Worm (Caenorhabditis elegans): Measurements from ENCODE around the gene Y38H6C.18.

The Y38H6C.18 gene

DNA sequence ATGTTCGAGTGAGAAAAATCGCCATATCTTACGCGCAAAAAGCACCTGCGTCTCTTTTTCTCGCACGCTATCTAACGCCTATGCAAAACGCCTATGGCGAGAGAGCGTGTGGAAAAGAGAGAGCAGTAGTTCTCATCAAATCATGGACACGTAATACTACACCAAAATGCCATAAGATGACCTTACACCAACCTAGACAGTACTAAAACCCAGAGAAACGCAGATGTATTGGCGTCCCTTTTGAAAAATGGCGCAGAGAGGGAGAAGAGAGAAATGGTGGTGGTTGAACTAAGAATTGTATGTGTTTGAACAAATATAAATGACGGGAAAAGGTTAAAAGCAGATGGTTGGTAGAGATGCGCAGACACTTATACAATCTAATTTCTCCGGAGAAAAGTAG, 7.9 kb downstream of the Y38H6C.18 start, which contains the start of gene Y38H6C.16:
Gene Y38H6C.16, minus strand, starts transcription at position 293 of the 400 bp plus-strand sequence.
- TF ChIP-seq alr-1 (tag; optimal IDR thresholded peaks at IDR 0.05): no peak
- TF ChIP-seq lin-39 (tag; optimal IDR thresholded peaks at IDR 0.05): no peak
- TF ChIP-seq nhr-21 (tag; optimal IDR thresholded peaks at IDR 0.05): no peak
- TF ChIP-seq sma-9 (GFP tag; optimal IDR thresholded peaks at IDR 0.05): no peak
- no peak for TF ChIP-seq sma-9 (tag; optimal IDR thresholded peaks at IDR 0.05)
- TF ChIP-seq mab-5 (tag; optimal IDR thresholded peaks at IDR 0.05): no peak
- no peak for TF ChIP-seq ztf-1 (GFP tag; conservative IDR thresholded peaks at IDR 0.05)
- no peak for TF ChIP-seq ama-1 (optimal IDR thresholded peaks at IDR 0.05)
- no peak for TF ChIP-seq sma-3 (GFP tag; optimal IDR thresholded peaks at IDR 0.05)
- TF ChIP-seq peb-1 (tag; optimal IDR thresholded peaks at IDR 0.05): no peak
- TF ChIP-seq lsy-2 (tag; optimal IDR thresholded peaks at IDR 0.05): no peak
- TF ChIP-seq unc-39 (tag; optimal IDR thresholded peaks at IDR 0.05): no peak
- no peak for TF ChIP-seq egl-27 (tag; optimal IDR thresholded peaks at IDR 0.05)
- TF ChIP-seq nhr-11 (tag; optimal IDR thresholded peaks at IDR 0.05): no peak

ce11 chrV:20536208-20536607, 10.7 kb downstream of the Y38H6C.18 start, which contains the start of gene Y38H6C.15:
Y38H6C.15 (minus strand) TSS chrV:20536308.
- TF ChIP-seq ztf-11 (tag; optimal IDR thresholded peaks at IDR 0.05) (no peak), sem-4 (tag; optimal IDR thresholded peaks at IDR 0.05) (no peak), peb-1 (tag; optimal IDR thresholded peaks at IDR 0.05) (no peak), zag-1 (tag; optimal IDR thresholded peaks at IDR 0.05) (no peak), egl-27 (tag; optimal IDR thresholded peaks at IDR 0.05) (no peak), alr-1 (tag; optimal IDR thresholded peaks at IDR 0.05) (no peak), ztf-4 (tag; optimal IDR thresholded peaks at IDR 0.05) (no peak), nhr-25 (tag; optimal IDR thresholded peaks at IDR 0.05) (no peak), C34F6.9 (tag; optimal IDR thresholded peaks at IDR 0.05) (no peak), nhr-23 (tag; optimal IDR thresholded peaks at IDR 0.05) (no peak), ZK546.5 (tag; optimal IDR thresholded peaks at IDR 0.05) (no peak), gmeb-1 (tag; optimal IDR thresholded peaks at IDR 0.05) (no peak), nhr-129 (tag; optimal IDR thresholded peaks at IDR 0.05) (no peak), nhr-237 (tag; optimal IDR thresholded peaks at IDR 0.05) (no peak), nhr-6 (tag; optimal IDR thresholded peaks at IDR 0.05) (no peak), unc-39 (tag; optimal IDR thresholded peaks at IDR 0.05) (no peak), R02D3.7 (tag; optimal IDR thresholded peaks at IDR 0.05) (no peak)

DNA sequence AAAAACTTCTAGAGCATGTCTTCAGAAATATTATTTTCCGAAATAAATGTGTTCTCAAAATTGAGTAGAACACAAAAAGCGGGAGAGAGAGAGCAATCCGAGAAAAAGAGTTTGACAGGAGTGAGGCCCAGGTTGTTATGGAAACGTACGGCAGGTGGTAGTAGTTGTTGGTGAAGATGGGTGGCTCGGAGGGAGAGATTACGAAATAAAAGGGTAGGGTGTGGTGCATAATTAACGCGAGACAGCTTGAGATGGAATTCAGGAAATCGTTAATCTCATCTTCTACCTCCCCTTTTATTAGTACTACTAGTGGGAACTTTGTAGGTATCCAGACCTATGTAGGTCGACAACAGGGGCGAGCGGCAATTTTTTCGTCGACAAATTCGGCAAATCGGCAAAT, 12.9 kb downstream of the Y38H6C.18 start, which contains the start of gene famh-161:
Gene famh-161, minus strand, starts transcription at position 101 of the 400 bp plus-strand sequence.
- TF ChIP-seq fos-1 (tag; optimal IDR thresholded peaks at IDR 0.05) (no peak), nhr-25 (tag; optimal IDR thresholded peaks at IDR 0.05) (no peak)

DNA sequence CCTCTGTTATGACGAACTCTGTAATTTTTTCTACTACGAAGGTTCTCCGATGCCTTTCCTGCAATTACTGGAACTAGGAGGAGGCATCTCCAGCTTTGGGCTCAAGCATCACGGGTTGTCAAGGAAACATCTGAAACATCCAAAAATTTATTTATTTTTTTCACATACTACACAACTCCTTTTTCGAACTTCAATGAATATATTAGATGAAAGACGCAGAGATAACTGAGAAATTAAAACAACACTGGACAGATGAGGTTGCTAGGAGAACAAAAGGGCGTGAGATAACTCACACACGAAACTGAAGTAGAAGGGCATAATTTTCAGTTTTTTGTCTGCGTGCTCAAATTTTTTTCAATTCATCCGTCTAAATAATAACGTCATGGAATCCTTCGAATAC, 19.5 kb downstream of the Y38H6C.18 start, which contains the start of gene Y38H6C.13:
Gene Y38H6C.13, plus strand, starts transcription at position 301 of the 400 bp plus-strand sequence.
- TF ChIP-seq ztf-4 (tag; optimal IDR thresholded peaks at IDR 0.05) (no peak), elt-3 (tag; optimal IDR thresholded peaks at IDR 0.05) (no peak), ama-1 (optimal IDR thresholded peaks at IDR 0.05) (no peak), R02D3.7 (tag; optimal IDR thresholded peaks at IDR 0.05) (no peak), elt-1 (tag; optimal IDR thresholded peaks at IDR 0.05) (no peak), nhr-25 (tag; optimal IDR thresholded peaks at IDR 0.05) (no peak), blmp-1 (tag; optimal IDR thresholded peaks at IDR 0.05; ENCODE audit: insufficient read depth) (no peak)

ce11 chrV:20525816-20526459, 21.0 kb downstream of the Y38H6C.18 start, which contains the start of the genes srh-166 and Y38H6C.24:
srh-166 (minus strand) TSS chrV:20525866.
Y38H6C.24 (plus strand) TSS chrV:20526435.
- TF ChIP-seq ceh-82 (tag; optimal IDR thresholded peaks at IDR 0.05) (no peak), sma-9 (GFP tag; optimal IDR thresholded peaks at IDR 0.05) (peak; percentile 64), sma-9 (tag; optimal IDR thresholded peaks at IDR 0.05) (no peak), gmeb-1 (tag; optimal IDR thresholded peaks at IDR 0.05) (peak; percentile 17), ZK546.5 (tag; optimal IDR thresholded peaks at IDR 0.05) (no peak), skn-1 (tag; optimal IDR thresholded peaks at IDR 0.05) (no peak), fos-1 (tag; optimal IDR thresholded peaks at IDR 0.05) (peak; percentile 98), nhr-23 (tag; optimal IDR thresholded peaks at IDR 0.05) (no peak)
